Fruit fly (Drosophila melanogaster) whole organism, embryonic: ENCODE measurements around the gene T48.

Experiments
- Atf3 ChIP-seq: fragments of 200-800 bp; sonication (Bioruptor generic); optimal IDR thresholded peaks from 3 replicates; lab custom pipeline; 2016; ENCODE audit warnings: missing biosample characterization, missing genetic modification characterization
- CG10267 ChIP-seq: fragments of 200-800 bp; sonication (Bioruptor generic); optimal IDR thresholded peaks from 2 replicates; lab custom pipeline; 2018; ENCODE audit warnings: missing biosample characterization, mild to moderate bottlenecking, missing genetic modification characterization, moderate library complexity
- CG10274 ChIP-seq: fragments of 200-800 bp; sonication (Bioruptor generic); optimal IDR thresholded peaks from 3 replicates; lab custom pipeline; 2017; ENCODE audit warnings: missing biosample characterization, mild to moderate bottlenecking, missing genetic modification characterization
- CG10321 ChIP-seq: fragments of 200-800 bp; sonication (Bioruptor generic); IDR thresholded peaks from 2 replicates; pipeline ENCODE4 v1.3.6; 2022; ENCODE audit warnings: missing biosample characterization, missing genetic modification characterization
- CG11695 ChIP-seq: fragments of 200-800 bp; sonication (Bioruptor generic); IDR thresholded peaks from 3 replicates; pipeline ENCODE4 v1.3.6; 2022; ENCODE audit warnings: missing biosample characterization, missing genetic modification characterization
- CG12219 ChIP-seq: fragments of 200-800 bp; sonication (Bioruptor generic); optimal IDR thresholded peaks from 3 replicates; lab custom pipeline; 2018; ENCODE audit warnings: missing biosample characterization, mild to moderate bottlenecking, missing genetic modification characterization
- CG13624 ChIP-seq: fragments of 200-800 bp; sonication (Bioruptor generic); optimal IDR thresholded peaks from 2 replicates; lab custom pipeline; 2016; ENCODE audit warnings: missing biosample characterization, missing genetic modification characterization
- CG14014 ChIP-seq: fragments of 200-800 bp; sonication (Bioruptor generic); IDR thresholded peaks from 2 replicates; pipeline ENCODE4 v1.3.6; 2022; ENCODE audit warnings: missing biosample characterization, missing genetic modification characterization
- CG16779 ChIP-seq: fragments of 200-800 bp; sonication (Bioruptor generic); IDR thresholded peaks from 2 replicates; pipeline ENCODE4 v1.3.6; 2022; ENCODE audit warnings: missing biosample characterization, missing genetic modification characterization
- CG17328 ChIP-seq: fragments of 200-800 bp; sonication (Bioruptor generic); IDR thresholded peaks from 2 replicates; pipeline ENCODE4 v1.3.6; 2022; ENCODE audit warnings: missing biosample characterization, missing genetic modification characterization
- CG17912 ChIP-seq: fragments of 200-800 bp; sonication (Bioruptor generic); optimal IDR thresholded peaks from 2 replicates; lab custom pipeline; 2018; ENCODE audit warnings: missing biosample characterization, mild to moderate bottlenecking, missing genetic modification characterization
- CG18599 ChIP-seq: fragments of 200-800 bp; sonication (Bioruptor generic); optimal IDR thresholded peaks from 3 replicates; lab custom pipeline; 2017; ENCODE audit warnings: missing biosample characterization, missing genetic modification characterization, mild to moderate bottlenecking, moderate library complexity, missing genetic modification reagents
- CG2199 ChIP-seq: fragments of 200-800 bp; sonication (Bioruptor generic); IDR thresholded peaks from 3 replicates; pipeline ENCODE4 v1.3.6; 2022; ENCODE audit warnings: missing biosample characterization, missing genetic modification characterization
- CG2875 ChIP-seq: fragments of 200-800 bp; sonication (Bioruptor generic); optimal IDR thresholded peaks from 2 replicates; lab custom pipeline; 2017; ENCODE audit warnings: missing biosample characterization, mild to moderate bottlenecking, missing genetic modification characterization, missing genetic modification reagents
- CG31441 ChIP-seq: fragments of 200-800 bp; sonication (Bioruptor generic); IDR thresholded peaks from 2 replicates; pipeline ENCODE4 v1.3.6; 2022; ENCODE audit warnings: missing biosample characterization, missing genetic modification characterization
- CG32767 ChIP-seq: fragments of 200-800 bp; sonication (Bioruptor generic); IDR thresholded peaks from 2 replicates; pipeline ENCODE4 v1.3.6; 2022; ENCODE audit warnings: missing biosample characterization, missing genetic modification characterization
- CG42726 ChIP-seq: fragments of 200-800 bp; sonication (Bioruptor generic); IDR thresholded peaks from 2 replicates; pipeline ENCODE4 v1.3.6; 2022; ENCODE audit warnings: missing biosample characterization, missing genetic modification characterization; ENCODE audit not compliant: partially characterized antibody
- CG4328 ChIP-seq: fragments of 200-800 bp; sonication (Bioruptor generic); optimal IDR thresholded peaks from 3 replicates; lab custom pipeline; 2017; ENCODE audit warnings: missing biosample characterization, missing genetic modification reagents, missing genetic modification characterization
- CG6854 ChIP-seq: fragments of 200-800 bp; sonication (Bioruptor generic); optimal IDR thresholded peaks from 3 replicates; lab custom pipeline; 2017; ENCODE audit warnings: missing biosample characterization, mild to moderate bottlenecking, missing genetic modification characterization
- CG7786 ChIP-seq: fragments of 200-800 bp; sonication (Bioruptor generic); optimal IDR thresholded peaks from 2 replicates; lab custom pipeline; 2016; ENCODE audit warnings: missing biosample characterization, missing genetic modification characterization
- CG8281 ChIP-seq: fragments of 200-800 bp; sonication (Bioruptor generic); optimal IDR thresholded peaks from 2 replicates; lab custom pipeline; 2018; ENCODE audit warnings: missing biosample characterization, mild to moderate bottlenecking, missing genetic modification characterization, moderate library complexity
- Chrac-16 ChIP-seq: fragments of 200-800 bp; sonication (Bioruptor generic); optimal IDR thresholded peaks from 3 replicates; lab custom pipeline; 2016; ENCODE audit warnings: missing biosample characterization, missing genetic modification characterization
- CrebB ChIP-seq: fragments of 200-800 bp; sonication (Bioruptor generic); optimal IDR thresholded peaks from 3 replicates; lab custom pipeline; 2018; ENCODE audit warnings: missing biosample characterization, mild to moderate bottlenecking, missing genetic modification characterization
- Doc2 ChIP-seq: fragments of 200-800 bp; sonication (Bioruptor generic); IDR thresholded peaks from 2 replicates; pipeline ENCODE4 v1.3.6; 2022; ENCODE audit warnings: missing biosample characterization, missing genetic modification characterization
- E2f2 ChIP-seq: fragments of 200-800 bp; sonication (Bioruptor generic); IDR thresholded peaks from 2 replicates; pipeline ENCODE4 v1.3.6; 2022; ENCODE audit warnings: missing biosample characterization, missing genetic modification characterization
- Fer3 ChIP-seq: fragments of 200-800 bp; sonication (Bioruptor generic); optimal IDR thresholded peaks from 2 replicates; lab custom pipeline; 2018; ENCODE audit warnings: missing biosample characterization, mild to moderate bottlenecking, missing genetic modification characterization, moderate library complexity
- Mad ChIP-seq: fragments of 200-800 bp; sonication (Bioruptor generic); optimal IDR thresholded peaks from 2 replicates; lab custom pipeline; 2016; ENCODE audit warnings: missing biosample characterization, missing genetic modification characterization
- Max ChIP-seq: fragments of 200-800 bp; sonication (Bioruptor generic); optimal IDR thresholded peaks from 2 replicates; lab custom pipeline; 2016; ENCODE audit warnings: missing biosample characterization, mild to moderate bottlenecking, missing genetic modification characterization
- NK7.1 ChIP-seq: fragments of 200-800 bp; sonication (Bioruptor generic); optimal IDR thresholded peaks from 3 replicates; lab custom pipeline; 2016; ENCODE audit warnings: missing biosample characterization, missing genetic modification characterization
- NfI ChIP-seq: fragments of 200-800 bp; sonication (Bioruptor generic); optimal IDR thresholded peaks from 3 replicates; lab custom pipeline; 2018; ENCODE audit warnings: missing biosample characterization, mild to moderate bottlenecking, missing genetic modification characterization, moderate library complexity
- Oli ChIP-seq: fragments of 200-800 bp; sonication (Bioruptor generic); optimal IDR thresholded peaks from 2 replicates; lab custom pipeline; 2018; ENCODE audit warnings: missing biosample characterization, mild to moderate bottlenecking, missing genetic modification characterization, moderate library complexity
- Ptx1 ChIP-seq: fragments of 200-800 bp; sonication (Bioruptor generic); IDR thresholded peaks from 2 replicates; pipeline ENCODE4 v1.3.6; 2022; ENCODE audit warnings: missing biosample characterization, missing genetic modification characterization
- Stat92E ChIP-seq, 3 experiments: fragments of >200 bp in 2 of 3; fragments of 200-800 bp in 1 of 3; sonication (Bioruptor generic) in 1 of 3; optimal IDR thresholded peaks; 2 replicates each; lab custom pipeline; 2017 to 2019; ENCODE audit warnings: missing biosample characterization in 3 of 3, missing genetic modification characterization in 3 of 3, mild to moderate bottlenecking in 1 of 3, moderate library complexity in 1 of 3
- Trl ChIP-seq, 3 experiments: fragments of >200 bp in 2 of 3; fragments of 200-800 bp in 1 of 3; sonication (Bioruptor generic) in 1 of 3; optimal IDR thresholded peaks; 2 replicates in 1 of 3; 3 replicates in 2 of 3; lab custom pipeline; 2016 to 2017; ENCODE audit warnings: missing biosample characterization in 1 of 3, missing genetic modification characterization in 1 of 3
- al ChIP-seq: fragments of 200-800 bp; sonication (Bioruptor generic); IDR thresholded peaks from 2 replicates; pipeline ENCODE4 v1.3.6; 2022; ENCODE audit warnings: missing biosample characterization, missing genetic modification characterization
- ash1 ChIP-seq: fragments of 200-800 bp; sonication (Bioruptor generic); optimal IDR thresholded peaks from 2 replicates; lab custom pipeline; 2018; ENCODE audit warnings: missing biosample characterization, mild to moderate bottlenecking, missing genetic modification characterization
- bsh ChIP-seq, 2 experiments: fragments of 200-800 bp; sonication (Bioruptor generic); optimal IDR thresholded peaks; 2 replicates each; lab custom pipeline; 2017 to 2018; ENCODE audit warnings: mild to moderate bottlenecking in 2 of 2, missing biosample characterization in 2 of 2, missing genetic modification characterization in 2 of 2, moderate library complexity in 1 of 2
- cad ChIP-seq: fragments of >200 bp; optimal IDR thresholded peaks from 2 replicates; lab custom pipeline; 2017; ENCODE audit warnings: missing biosample characterization, missing genetic modification characterization
- ci ChIP-seq: fragments of 200-800 bp; sonication (Bioruptor generic); IDR thresholded peaks from 3 replicates; pipeline ENCODE4 v1.3.6; 2022; ENCODE audit warnings: missing biosample characterization, missing genetic modification characterization
- cwo ChIP-seq: fragments of 200-800 bp; sonication (Bioruptor generic); optimal IDR thresholded peaks from 3 replicates; lab custom pipeline; 2017; ENCODE audit warnings: missing biosample characterization, missing genetic modification characterization, mild to moderate bottlenecking, moderate library complexity, missing genetic modification reagents
- dati ChIP-seq: fragments of 200-800 bp; sonication (Bioruptor generic); IDR thresholded peaks from 2 replicates; pipeline ENCODE4 v1.3.6; 2022; ENCODE audit warnings: missing biosample characterization, missing genetic modification characterization
- dm ChIP-seq: fragments of 200-800 bp; sonication (Bioruptor generic); optimal IDR thresholded peaks from 3 replicates; lab custom pipeline; 2016; ENCODE audit warnings: missing biosample characterization, missing genetic modification characterization
- gem ChIP-seq: fragments of 200-800 bp; sonication (Bioruptor generic); optimal IDR thresholded peaks from 2 replicates; lab custom pipeline; 2019; ENCODE audit warnings: missing biosample characterization, mild to moderate bottlenecking, missing genetic modification characterization, moderate library complexity
- ind ChIP-seq: fragments of 200-800 bp; sonication (Bioruptor generic); optimal IDR thresholded peaks from 3 replicates; lab custom pipeline; 2016; ENCODE audit warnings: missing biosample characterization, missing genetic modification characterization
- pan ChIP-seq, 4 experiments: fragments of >200 bp in 3 of 4; fragments of 200-800 bp in 1 of 4; sonication (Bioruptor generic) in 1 of 4; optimal IDR thresholded peaks in 3 of 4; IDR thresholded peaks in 1 of 4; 2 replicates each; pipeline versions ENCODE4 v1.3.6 to Lab custom; 2017 to 2022; ENCODE audit warnings: missing biosample characterization in 2 of 4, missing genetic modification characterization in 2 of 4, mixed read lengths in 1 of 4
- prd ChIP-seq, 3 experiments: fragments of >200 bp in 2 of 3; fragments of 200-800 bp in 1 of 3; sonication (Bioruptor generic) in 1 of 3; optimal IDR thresholded peaks in 2 of 3; IDR thresholded peaks in 1 of 3; 2 replicates in 2 of 3; 3 replicates in 1 of 3; pipeline versions ENCODE4 v1.3.6 to Lab custom; 2017 to 2022; ENCODE audit warnings: missing biosample characterization in 1 of 3, missing genetic modification characterization in 1 of 3
- salm ChIP-seq: fragments of 200-800 bp; sonication (Bioruptor generic); optimal IDR thresholded peaks from 2 replicates; lab custom pipeline; 2018; ENCODE audit warnings: missing biosample characterization, mild to moderate bottlenecking, missing genetic modification characterization

T48 gene

dm6 chr3R:26888086-26888724, 6.7 kb downstream of the T48 start (continued):
- TF ChIP-seq dati (GFP tag; lab: Robert Waterston, UW) (no peak), CG42726 (GFP tag; lab: Robert Waterston, UW) (no peak), CG6854 (GFP tag; lab: Kevin White, UChicago) (no peak), CG14014 (GFP tag; lab: Robert Waterston, UW) (peak; percentile 53; the same call in 1 of the 2 replicates), CG32767 (peak; percentile 48; the same call in 1 of the 2 replicates), NfI (peak; percentile 58), NK7.1 (no peak), cwo (GFP tag; lab: Kevin White, UChicago) (peak; percentile 21), CG10267 (tag; lab: Kevin White, UChicago) (peak; percentile 32), ash1 (GFP tag; lab: Kevin White, UChicago) (no peak), CG18599 (peak; percentile 23), gem (tag; lab: Kevin White, UChicago) (peak; percentile 78), Stat92E (GFP tag; optimal IDR thresholded peaks at IDR 0.05; lab: Kevin White, UChicago) (no peak), CG7786 (GFP tag; lab: Kevin White, UChicago) (peak; percentile 27), dm (GFP tag; lab: Kevin White, UChicago) (peak; percentile 16), prd (optimal IDR thresholded peaks at IDR 0.05; lab: Kevin White, UChicago) (no peak), prd (GFP tag; IDR thresholded peaks at IDR 0.05; lab: Robert Waterston, UW) (peak; percentile 41; the same call in 1 of the 3 replicates), CG10321 (peak; percentile 82), Ptx1 (GFP tag; lab: Robert Waterston, UW) (peak; percentile 71), Max (GFP tag; lab: Kevin White, UChicago) (no peak), Atf3 (GFP tag; lab: Kevin White, UChicago) (no peak), Oli (peak; percentile 61), CG4328 (GFP tag; lab: Kevin White, UChicago) (peak; percentile 51), CG31441 (GFP tag; lab: Robert Waterston, UW) (peak; percentile 56), cad (GFP tag; lab: Kevin White, UChicago) (peak; percentile 89), E2f2 (0 out of 2 replicates have a peak, but pooled peaks have one; percentile 21), ind (peak; percentile 31), CrebB (tag; lab: Kevin White, UChicago) (peak; percentile 3), CG17912 (no peak), CG8281 (tag; lab: Kevin White, UChicago) (peak; percentile 24), salm (tag; lab: Kevin White, UChicago) (no peak), Doc2 (no peak), CG2199 (GFP tag; lab: Robert Waterston, UW) (0 out of 3 replicates have a peak, but pooled peaks have one; percentile 9), Trl (optimal IDR thresholded peaks at IDR 0.05; lab: Kevin White, UChicago) (no peak), Trl (GFP tag; optimal IDR thresholded peaks at IDR 0.05; lab: Kevin White, UChicago) (no peak), CG11695 (peak; percentile 69), al (GFP tag; lab: Robert Waterston, UW) (peak; percentile 53; the same call in 1 of the 2 replicates), pan (optimal IDR thresholded peaks at IDR 0.05; lab: Kevin White, UChicago) (no peak), pan (GFP tag; optimal IDR thresholded peaks at IDR 0.05 in 1 of 2, IDR thresholded peaks at IDR 0.05 in 1 of 2) (peak in 1 of 2 experiments; percentile 62), CG10274 (GFP tag; lab: Kevin White, UChicago) (no peak), CG16779 (no peak), ci (GFP tag; lab: Robert Waterston, UW) (peak; percentile 44; the same call in 1 of the 3 replicates), CG13624 (GFP tag; lab: Kevin White, UChicago) (peak; percentile 65), bsh (GFP tag; optimal IDR thresholded peaks at IDR 0.05; lab: Kevin White, UChicago) (peak in 1 of 2 experiments; percentile 56), Fer3 (tag; lab: Kevin White, UChicago) (peak; percentile 5), CG2875 (GFP tag; lab: Kevin White, UChicago) (peak; percentile 23), Mad (no peak), Chrac-16 (GFP tag; lab: Kevin White, UChicago) (peak; percentile 13), CG12219 (peak; percentile 50), CG17328 (0 out of 2 replicates have a peak, but pooled peaks have one; percentile 31)
